Worm (Caenorhabditis elegans) whole organism, early embryonic: Measurements from ENCODE around the gene K09C6.7.
"Not testable (repeated sequence)": the region's sequence is repeated elsewhere in the genome, so short reads cannot be mapped to it uniquely, and the experiment has no call there.

ENCODE experiments used
- B0310.2 ChIP-seq: sonication (generic microtip); optimal IDR thresholded peaks from 2 replicates; lab custom pipeline; 2016; ENCODE audit warnings: mild to moderate bottlenecking, missing genetic modification characterization, missing compliant biosample characterization
- F13C5.2 ChIP-seq: sonication (generic microtip); optimal IDR thresholded peaks from 2 replicates; lab custom pipeline; 2017; ENCODE audit warnings: mild to moderate bottlenecking, missing genetic modification characterization, inconsistent platforms, missing compliant biosample characterization
- aly-1 ChIP-seq: sonication (generic microtip); optimal IDR thresholded peaks from 2 replicates; lab custom pipeline; 2016; ENCODE audit warnings: missing genetic modification characterization, missing compliant biosample characterization
- ama-1 ChIP-seq: fragments of 150-350 bp; optimal IDR thresholded peaks from 2 replicates; lab custom pipeline; 2014
- ceh-13 ChIP-seq: fragments of 200-800 bp; sonication (Bioruptor generic); optimal IDR thresholded peaks from 2 replicates; lab custom pipeline; 2018; ENCODE audit warnings: mild to moderate bottlenecking, missing genetic modification characterization, missing compliant biosample characterization
- ceh-36 ChIP-seq: sonication (generic microtip); optimal IDR thresholded peaks from 2 replicates; lab custom pipeline; 2016; ENCODE audit warnings: missing genetic modification characterization, inconsistent platforms, missing compliant biosample characterization
- ets-7 ChIP-seq: sonication (generic microtip); optimal IDR thresholded peaks from 2 replicates; lab custom pipeline; 2016; ENCODE audit warnings: missing genotype, missing genetic modification characterization, missing compliant biosample characterization
- flt-1 ChIP-seq: fragments of 200-800 bp; sonication (Bioruptor generic); IDR thresholded peaks from 2 replicates; pipeline ENCODE4 v1.3.6; 2022; ENCODE audit warnings: missing genetic modification characterization, missing compliant biosample characterization
- hmbx-1 ChIP-seq: sonication (generic microtip); optimal IDR thresholded peaks from 2 replicates; lab custom pipeline; 2016; ENCODE audit warnings: mild to moderate bottlenecking, missing genetic modification characterization, missing compliant biosample characterization
- hmg-4 ChIP-seq: fragments of 200-800 bp; sonication (Bioruptor generic); optimal IDR thresholded peaks from 2 replicates; lab custom pipeline; 2018; ENCODE audit warnings: mild to moderate bottlenecking, missing genetic modification characterization, missing compliant biosample characterization
- hnd-1 ChIP-seq: sonication (generic microtip); optimal IDR thresholded peaks from 2 replicates; lab custom pipeline; 2016; ENCODE audit warnings: missing genetic modification characterization, missing compliant biosample characterization
- pes-1 ChIP-seq: fragments of 200-800 bp; sonication (Bioruptor generic); IDR thresholded peaks from 2 replicates; pipeline ENCODE4 v1.3.6; 2022; ENCODE audit warnings: missing genetic modification reagents, missing genetic modification characterization, missing compliant biosample characterization
- scrt-1 ChIP-seq: fragments of 200-800 bp; sonication (Bioruptor generic); IDR thresholded peaks from 2 replicates; pipeline ENCODE4 v1.3.6; 2022; ENCODE audit warnings: missing genetic modification characterization, missing compliant biosample characterization
- sea-1 ChIP-seq: fragments of 200-800 bp; sonication (Bioruptor generic); conservative IDR thresholded peaks from 2 replicates; pipeline ENCODE4 v1.3.6; 2022; ENCODE audit warnings: missing genetic modification characterization, missing compliant biosample characterization
- tbx-11 ChIP-seq: fragments of 200-800 bp; sonication (Bioruptor generic); IDR thresholded peaks from 2 replicates; pipeline ENCODE4 v1.3.6; 2022; ENCODE audit warnings: missing genetic modification characterization, missing compliant biosample characterization
- tbx-37 ChIP-seq: fragments of 200-800 bp; sonication (Bioruptor generic); conservative IDR thresholded peaks from 2 replicates; pipeline ENCODE4 v1.3.6; 2022; ENCODE audit warnings: missing genetic modification reagents, missing genetic modification characterization, missing compliant biosample characterization
- tra-4 ChIP-seq: sonication (generic microtip); optimal IDR thresholded peaks from 2 replicates; lab custom pipeline; 2017; ENCODE audit warnings: missing genetic modification characterization, missing compliant biosample characterization

Gene K09C6.7

ce11 chrV:847521-847920 lies 8.6 kb upstream of the K09C6.7 start, which contains the start of gene srbc-13:
srbc-13 (plus strand) TSS chrV:847821.
- TF ChIP-seq hnd-1 (no peak), B0310.2 (no peak), pes-1 (no peak), tbx-11 (no peak), tbx-37 (GFP tag; lab: Robert Waterston, UW) (no peak), sea-1 (GFP tag; lab: Robert Waterston, UW) (no peak), ets-7 (tag; lab: Kevin White, UChicago) (no peak), aly-1 (tag; lab: Kevin White, UChicago) (no peak), hmg-4 (GFP tag; lab: Kevin White, UChicago) (no peak), ceh-36 (tag; lab: Kevin White, UChicago) (no peak), scrt-1 (GFP tag; lab: Robert Waterston, UW) (no peak), tra-4 (tag; lab: Kevin White, UChicago) (no peak), flt-1 (no peak), F13C5.2 (tag; lab: Kevin White, UChicago) (no peak), ceh-13 (no peak)

ce11 chrV:843118-843517 lies 4.2 kb upstream of the K09C6.7 start, which contains the start of gene K09C6.8:
K09C6.8 (minus strand) TSS chrV:843218.
- TF ChIP-seq pes-1; ceh-36 (tag; lab: Kevin White, UChicago); sea-1 (GFP tag; lab: Robert Waterston, UW): not testable (repeated sequence)

- TF ChIP-seq pes-1 (peak; percentile 47; the same call in 1 of the 2 replicates), tra-4 (tag; lab: Kevin White, UChicago) (no peak)
Measured at ce11 chrV:842611-843010, 3.7 kb upstream of the K09C6.7 start.

ce11 chrV:833368-833767 lies 5.5 kb downstream of the K09C6.7 start, which contains the start of gene F41H8.1:
F41H8.1 (plus strand) TSS chrV:833668.
- TF ChIP-seq tbx-11 (no peak), B0310.2 (no peak), ets-7 (tag; lab: Kevin White, UChicago) (no peak), tra-4 (tag; lab: Kevin White, UChicago) (no peak), pes-1 (no peak), hnd-1 (no peak), hmbx-1 (tag; lab: Kevin White, UChicago) (no peak), flt-1 (no peak), ceh-36 (tag; lab: Kevin White, UChicago) (no peak), hmg-4 (GFP tag; lab: Kevin White, UChicago) (no peak), ceh-13 (no peak), F13C5.2 (tag; lab: Kevin White, UChicago) (no peak), scrt-1 (GFP tag; lab: Robert Waterston, UW) (no peak), aly-1 (tag; lab: Kevin White, UChicago) (no peak), ama-1 (lab: Kevin White, UChicago) (no peak), sea-1 (GFP tag; lab: Robert Waterston, UW) (no peak)

- TF ChIP-seq tra-4 (tag; lab: Kevin White, UChicago) (no peak), ceh-13 (no peak), sea-1 (GFP tag; lab: Robert Waterston, UW) (no peak), flt-1 (no peak), tbx-37 (GFP tag; lab: Robert Waterston, UW) (no peak), ceh-36 (tag; lab: Kevin White, UChicago) (no peak), ama-1 (lab: Kevin White, UChicago) (no peak), hmg-4 (GFP tag; lab: Kevin White, UChicago) (no peak), hmbx-1 (tag; lab: Kevin White, UChicago) (no peak), hnd-1 (no peak), aly-1 (tag; lab: Kevin White, UChicago) (no peak), ets-7 (tag; lab: Kevin White, UChicago) (no peak), scrt-1 (GFP tag; lab: Robert Waterston, UW) (no peak), B0310.2 (no peak), tbx-11 (no peak), pes-1 (no peak)
Measured at ce11 chrV:826097-826496, 12.8 kb downstream of the K09C6.7 start, which contains the start of gene F41H8.2. F41H8.2 (plus strand) TSS chrV:826397.

- TF ChIP-seq flt-1; hmg-4 (GFP tag; lab: Kevin White, UChicago); hmbx-1 (tag; lab: Kevin White, UChicago): not testable (repeated sequence)
Measured at ce11 chrV:822922-823321, 16.0 kb downstream of the K09C6.7 start, which contains the start of gene srx-31. srx-31 (minus strand) TSS chrV:823022.

- not testable (repeated sequence) for TF ChIP-seq F13C5.2 (tag; lab: Kevin White, UChicago); flt-1; ceh-36 (tag; lab: Kevin White, UChicago)
Measured at ce11 chrV:820629-821028, 18.3 kb downstream of the K09C6.7 start, which contains the start of gene srx-32. srx-32 (minus strand) TSS chrV:820729.

ce11 chrV:817182-817581 lies 21.7 kb downstream of the K09C6.7 start, which contains the start of gene R13D11.1:
R13D11.1 (plus strand) TSS chrV:817482.
- no peak for TF ChIP-seq flt-1
- TF ChIP-seq aly-1 (tag; lab: Kevin White, UChicago) = no peak
- no peak for TF ChIP-seq ets-7 (tag; lab: Kevin White, UChicago)
- TF ChIP-seq tra-4 (tag; lab: Kevin White, UChicago) = no peak
- TF ChIP-seq hmbx-1 (tag; lab: Kevin White, UChicago) = no peak
- TF ChIP-seq pes-1 = no peak
- TF ChIP-seq ama-1 (lab: Kevin White, UChicago) = no peak
- no peak for TF ChIP-seq hmg-4 (GFP tag; lab: Kevin White, UChicago)
- TF ChIP-seq B0310.2 = no peak
- no peak for TF ChIP-seq ceh-13
- TF ChIP-seq sea-1 (GFP tag; lab: Robert Waterston, UW) = no peak
- no peak for TF ChIP-seq tbx-37 (GFP tag; lab: Robert Waterston, UW)
- no peak for TF ChIP-seq F13C5.2 (tag; lab: Kevin White, UChicago)
- no peak for TF ChIP-seq scrt-1 (GFP tag; lab: Robert Waterston, UW)
- no peak for TF ChIP-seq tbx-11
